Fruit fly (Drosophila melanogaster) S2 (cell line): Measurements from ENCODE around the gene CG18088.

Experiments used
- CG8478 ChIP-seq: fragments of >200 bp; optimal IDR thresholded peaks from 2 replicates; lab custom pipeline; 2018
- CTCF ChIP-seq, 2 experiments: fragments of >200 bp; optimal IDR thresholded peaks; 2 replicates each; lab custom pipeline; 2018

- no peak for TF ChIP-seq CG8478 (lab: Kevin White, UChicago)
- TF ChIP-seq CTCF (optimal IDR thresholded peaks at IDR 0.05; lab: Kevin White, UChicago): no peak
Measured at dm6 chr2L:8998237-8998636, 30.9 kb downstream of the CG18088 start, which contains the start of gene Try29F.
